Fruit fly (Drosophila melanogaster) whole organism, embryonic: Measurements from ENCODE around the gene dysf.

Experiments used
- Abd-B ChIP-seq: fragments of 200-800 bp; sonication (Bioruptor generic); optimal IDR thresholded peaks from 2 replicates; lab custom pipeline; 2018; ENCODE audit warnings: missing biosample characterization, mild to moderate bottlenecking, missing genetic modification characterization, moderate library complexity
- Bdp1 ChIP-seq: fragments of 200-800 bp; sonication (Bioruptor generic); optimal IDR thresholded peaks from 3 replicates; lab custom pipeline; 2016; ENCODE audit warnings: missing biosample characterization, missing genetic modification characterization
- CG10274 ChIP-seq: fragments of 200-800 bp; sonication (Bioruptor generic); optimal IDR thresholded peaks from 3 replicates; lab custom pipeline; 2017; ENCODE audit warnings: missing biosample characterization, mild to moderate bottlenecking, missing genetic modification characterization
- CG11085 ChIP-seq: fragments of 200-800 bp; sonication (Bioruptor generic); IDR thresholded peaks from 2 replicates; pipeline ENCODE4 v1.3.6; 2022; ENCODE audit warnings: missing biosample characterization, missing genetic modification characterization
- CG14860 ChIP-seq: fragments of 200-800 bp; sonication (Bioruptor generic); IDR thresholded peaks from 3 replicates; pipeline ENCODE4 v1.3.6; 2022; ENCODE audit warnings: missing biosample characterization, missing genetic modification characterization; ENCODE audit not compliant: partially characterized antibody
- CG15514 ChIP-seq: fragments of 200-800 bp; sonication (Bioruptor generic); optimal IDR thresholded peaks from 3 replicates; lab custom pipeline; 2017; ENCODE audit warnings: missing biosample characterization, missing genetic modification characterization, mild to moderate bottlenecking, moderate library complexity, missing genetic modification reagents
- CG15696 ChIP-seq: fragments of 200-800 bp; sonication (Bioruptor generic); optimal IDR thresholded peaks from 2 replicates; lab custom pipeline; 2019; ENCODE audit warnings: missing biosample characterization, mild to moderate bottlenecking, missing genetic modification characterization, moderate library complexity
- CG17568 ChIP-seq: fragments of 200-800 bp; sonication (Bioruptor generic); optimal IDR thresholded peaks from 2 replicates; lab custom pipeline; 2018; ENCODE audit warnings: missing biosample characterization, mild to moderate bottlenecking, missing genetic modification characterization, moderate library complexity
- CG18619 ChIP-seq: fragments of 200-800 bp; sonication (Bioruptor generic); optimal IDR thresholded peaks from 3 replicates; lab custom pipeline; 2017; ENCODE audit warnings: missing biosample characterization, mild to moderate bottlenecking, missing genetic modification characterization
- CG2120 ChIP-seq: fragments of 200-800 bp; sonication (Bioruptor generic); optimal IDR thresholded peaks from 3 replicates; lab custom pipeline; 2016; ENCODE audit warnings: missing biosample characterization, missing genetic modification characterization
- CG3407 ChIP-seq: fragments of 200-800 bp; sonication (Bioruptor generic); optimal IDR thresholded peaks from 2 replicates; lab custom pipeline; 2018; ENCODE audit warnings: missing biosample characterization, mild to moderate bottlenecking, missing genetic modification characterization
- CG3995 ChIP-seq: fragments of 200-800 bp; sonication (Bioruptor generic); optimal IDR thresholded peaks from 3 replicates; lab custom pipeline; 2016; ENCODE audit warnings: missing biosample characterization, missing genetic modification characterization
- CG4282 ChIP-seq: fragments of 200-800 bp; sonication (Bioruptor generic); optimal IDR thresholded peaks from 2 replicates; lab custom pipeline; 2016; ENCODE audit warnings: missing biosample characterization, missing genetic modification characterization
- CG4328 ChIP-seq: fragments of 200-800 bp; sonication (Bioruptor generic); optimal IDR thresholded peaks from 3 replicates; lab custom pipeline; 2017; ENCODE audit warnings: missing biosample characterization, missing genetic modification reagents, missing genetic modification characterization
- CG4617 ChIP-seq: fragments of 200-800 bp; sonication (Bioruptor generic); optimal IDR thresholded peaks from 3 replicates; lab custom pipeline; 2016; ENCODE audit warnings: missing biosample characterization, missing genetic modification characterization, borderline replicate concordance
- CG4854 ChIP-seq: fragments of 200-800 bp; sonication (Bioruptor generic); optimal IDR thresholded peaks from 2 replicates; lab custom pipeline; 2016; ENCODE audit warnings: missing biosample characterization, missing genetic modification characterization, inconsistent platforms
- CG6813 ChIP-seq: fragments of 200-800 bp; sonication (Bioruptor generic); optimal IDR thresholded peaks from 2 replicates; lab custom pipeline; 2017; ENCODE audit warnings: missing biosample characterization, missing genetic modification characterization, mild to moderate bottlenecking, moderate library complexity, missing genetic modification reagents
- CG7357 ChIP-seq: fragments of 200-800 bp; sonication (Bioruptor generic); IDR thresholded peaks from 3 replicates; pipeline ENCODE4 v1.3.6; 2022; ENCODE audit warnings: missing biosample characterization, missing genetic modification characterization
- CG7987 ChIP-seq: fragments of 200-800 bp; sonication (Bioruptor generic); optimal IDR thresholded peaks from 2 replicates; lab custom pipeline; 2018; ENCODE audit warnings: missing biosample characterization, mild to moderate bottlenecking, missing genetic modification characterization, moderate library complexity
- CG8089 ChIP-seq: fragments of 200-800 bp; sonication (Bioruptor generic); optimal IDR thresholded peaks from 3 replicates; lab custom pipeline; 2016; ENCODE audit warnings: missing biosample characterization, missing genetic modification characterization
- CG9609 ChIP-seq: fragments of 200-800 bp; sonication (Bioruptor generic); optimal IDR thresholded peaks from 3 replicates; lab custom pipeline; 2016; ENCODE audit warnings: missing biosample characterization, missing genetic modification characterization
- CTCF ChIP-seq: fragments of 200-800 bp; sonication (Bioruptor generic); optimal IDR thresholded peaks from 2 replicates; lab custom pipeline; 2017; ENCODE audit warnings: missing biosample characterization, mild to moderate bottlenecking, missing genetic modification characterization, moderate library complexity
- HLH3B ChIP-seq: fragments of 200-800 bp; sonication (Bioruptor generic); IDR thresholded peaks from 2 replicates; pipeline ENCODE4 v1.3.6; 2022; ENCODE audit warnings: missing biosample characterization, missing genetic modification characterization
- HmgD ChIP-seq: fragments of 200-800 bp; sonication (Bioruptor generic); optimal IDR thresholded peaks from 3 replicates; lab custom pipeline; 2016; ENCODE audit warnings: missing biosample characterization, missing genetic modification characterization
- Hmr ChIP-seq: fragments of 200-800 bp; sonication (Bioruptor generic); optimal IDR thresholded peaks from 3 replicates; lab custom pipeline; 2017; ENCODE audit warnings: mild to moderate bottlenecking, missing biosample characterization, missing genetic modification reagents, missing genetic modification characterization
- Nf-YA ChIP-seq: fragments of 200-800 bp; sonication (Bioruptor generic); IDR thresholded peaks from 2 replicates; pipeline ENCODE4 v1.3.6; 2022; ENCODE audit warnings: missing biosample characterization, missing genetic modification characterization
- Opbp ChIP-seq: fragments of 200-800 bp; sonication (Bioruptor generic); IDR thresholded peaks from 3 replicates; pipeline ENCODE4 v1.3.6; 2022; ENCODE audit warnings: missing biosample characterization, missing genetic modification characterization; ENCODE audit not compliant: partially characterized antibody
- PHDP ChIP-seq: fragments of 200-800 bp; sonication (Bioruptor generic); optimal IDR thresholded peaks from 3 replicates; lab custom pipeline; 2018; ENCODE audit warnings: missing biosample characterization, mild to moderate bottlenecking, missing genetic modification characterization, moderate library complexity
- Sry-β ChIP-seq: fragments of 200-800 bp; sonication (Bioruptor generic); optimal IDR thresholded peaks from 2 replicates; lab custom pipeline; 2018; ENCODE audit warnings: missing biosample characterization, mild to moderate bottlenecking, missing genetic modification characterization, moderate library complexity
- Xrp1 ChIP-seq: fragments of 200-800 bp; sonication (Bioruptor generic); IDR thresholded peaks from 2 replicates; pipeline ENCODE4 v1.3.6; 2022; ENCODE audit warnings: missing biosample characterization, missing genetic modification characterization
- ac ChIP-seq: fragments of 200-800 bp; sonication (Bioruptor generic); optimal IDR thresholded peaks from 3 replicates; lab custom pipeline; 2017; ENCODE audit warnings: missing biosample characterization, mild to moderate bottlenecking, missing genetic modification characterization
- br ChIP-seq: fragments of >200 bp; optimal IDR thresholded peaks from 2 replicates; lab custom pipeline; 2017
- bsh ChIP-seq, 2 experiments: fragments of 200-800 bp; sonication (Bioruptor generic); optimal IDR thresholded peaks; 2 replicates each; lab custom pipeline; 2017 to 2018; ENCODE audit warnings: mild to moderate bottlenecking in 2 of 2, missing biosample characterization in 2 of 2, missing genetic modification characterization in 2 of 2, moderate library complexity in 1 of 2
- grn ChIP-seq: fragments of 200-800 bp; sonication (Bioruptor generic); optimal IDR thresholded peaks from 3 replicates; lab custom pipeline; 2017; ENCODE audit warnings: missing biosample characterization, missing genetic modification characterization
- kay ChIP-seq: fragments of 200-800 bp; sonication (Bioruptor generic); optimal IDR thresholded peaks from 2 replicates; lab custom pipeline; 2016; ENCODE audit warnings: missing biosample characterization, missing genetic modification characterization
- luna ChIP-seq: fragments of 200-800 bp; sonication (Bioruptor generic); optimal IDR thresholded peaks from 2 replicates; lab custom pipeline; 2016; ENCODE audit warnings: missing biosample characterization, missing genetic modification characterization
- pho ChIP-seq: fragments of 200-800 bp; sonication (Bioruptor generic); optimal IDR thresholded peaks from 2 replicates; lab custom pipeline; 2016; ENCODE audit warnings: missing biosample characterization, missing genetic modification characterization
- psq ChIP-seq: fragments of 200-800 bp; sonication (Bioruptor generic); optimal IDR thresholded peaks from 2 replicates; lab custom pipeline; 2017; ENCODE audit warnings: missing biosample characterization, missing genetic modification characterization
- sc ChIP-seq, 3 experiments: fragments of >200 bp in 2 of 3; fragments of 200-800 bp in 1 of 3; sonication (Bioruptor generic) in 1 of 3; optimal IDR thresholded peaks; 2 replicates in 2 of 3; 3 replicates in 1 of 3; lab custom pipeline; 2017; ENCODE audit warnings: mild to moderate bottlenecking in 1 of 3, missing biosample characterization in 1 of 3, missing genetic modification characterization in 1 of 3, missing genetic modification reagents in 1 of 3
- scrt ChIP-seq: fragments of 200-800 bp; sonication (Bioruptor generic); optimal IDR thresholded peaks from 2 replicates; lab custom pipeline; 2018; ENCODE audit warnings: missing biosample characterization, mild to moderate bottlenecking, missing genetic modification characterization, moderate library complexity
- sens-2 ChIP-seq: fragments of 200-800 bp; sonication (Bioruptor generic); IDR thresholded peaks from 2 replicates; pipeline ENCODE4 v1.3.6; 2022; ENCODE audit warnings: missing biosample characterization, missing genetic modification characterization
- sima ChIP-seq: fragments of 200-800 bp; sonication (Bioruptor generic); optimal IDR thresholded peaks from 2 replicates; lab custom pipeline; 2016; ENCODE audit warnings: missing biosample characterization, missing genetic modification characterization
- stwl ChIP-seq: fragments of 200-800 bp; sonication (Bioruptor generic); optimal IDR thresholded peaks from 3 replicates; lab custom pipeline; 2018; ENCODE audit warnings: missing biosample characterization, mild to moderate bottlenecking, missing genetic modification characterization, moderate library complexity
- tap ChIP-seq: fragments of 200-800 bp; optimal IDR thresholded peaks from 3 replicates; lab custom pipeline; 2019; ENCODE audit warnings: missing biosample characterization, mild to moderate bottlenecking, missing genetic modification characterization, moderate library complexity
- tna ChIP-seq: fragments of 200-800 bp; sonication (Bioruptor generic); IDR thresholded peaks from 2 replicates; pipeline ENCODE4 v1.3.6; 2022; ENCODE audit warnings: missing biosample characterization, missing genetic modification characterization; ENCODE audit not compliant: partially characterized antibody
- usp ChIP-seq: fragments of >200 bp; optimal IDR thresholded peaks from 2 replicates; lab custom pipeline; 2017; ENCODE audit warnings: missing biosample characterization, missing genetic modification characterization
- wek ChIP-seq: fragments of 200-800 bp; sonication (Bioruptor generic); optimal IDR thresholded peaks from 3 replicates; lab custom pipeline; 2018; ENCODE audit warnings: missing biosample characterization, mild to moderate bottlenecking, missing genetic modification characterization, moderate library complexity
- zen2 ChIP-seq: fragments of 200-800 bp; sonication (Bioruptor generic); IDR thresholded peaks from 3 replicates; pipeline ENCODE4 v1.3.6; 2022; ENCODE audit warnings: missing biosample characterization, missing genetic modification characterization; ENCODE audit not compliant: partially characterized antibody
- zfh1 ChIP-seq: fragments of 200-800 bp; sonication (Bioruptor generic); IDR thresholded peaks from 3 replicates; pipeline ENCODE4 v1.3.6; 2022; ENCODE audit warnings: missing biosample characterization, missing genetic modification characterization

Gene dysf

dm6 chr3R:26041417-26042101, 57.0 kb downstream of the dysf start, which contains the start of gene gro (continued):
- peak in 1 of 2 experiments; percentile 64 for TF ChIP-seq bsh (GFP tag; optimal IDR thresholded peaks at IDR 0.05; lab: Kevin White, UChicago)
- TF ChIP-seq usp (GFP tag; lab: Kevin White, UChicago): no peak
- 0 out of 2 replicates have a peak, but pooled peaks have one; percentile 6 for TF ChIP-seq sens-2 (GFP tag; lab: Robert Waterston, UW)
- peak; percentile 99 for TF ChIP-seq CG15514 (GFP tag; lab: Kevin White, UChicago)
- TF ChIP-seq Xrp1 (GFP tag; lab: Robert Waterston, UW): peak; percentile 76
- peak; percentile 42 for TF ChIP-seq Abd-B (GFP tag; lab: Kevin White, UChicago)
- TF ChIP-seq Bdp1: peak; percentile 66
- TF ChIP-seq Opbp (GFP tag; lab: Robert Waterston, UW): peak; percentile 83
- peak; percentile 64 for TF ChIP-seq luna
- TF ChIP-seq Hmr: peak; percentile 82
- TF ChIP-seq CG4328: peak; percentile 30
- peak; percentile 31 for TF ChIP-seq CG3995 (GFP tag; lab: Kevin White, UChicago)
- TF ChIP-seq CG17568 (GFP tag; lab: Kevin White, UChicago): peak; percentile 60
- TF ChIP-seq zen2 (GFP tag; lab: Robert Waterston, UW): peak; percentile 26; the same call in 1 of the 3 replicates
- peak; percentile 46 for TF ChIP-seq kay (GFP tag; lab: Kevin White, UChicago)
- TF ChIP-seq pho: peak; percentile 79
- TF ChIP-seq CG18619 (GFP tag; lab: Kevin White, UChicago): peak; percentile 26
- peak; percentile 82 for TF ChIP-seq CG7987
- TF ChIP-seq wek (GFP tag; lab: Kevin White, UChicago): peak; percentile 44
- TF ChIP-seq HLH3B (GFP tag; lab: Robert Waterston, UW): peak; percentile 69
- TF ChIP-seq CG14860: peak; percentile 80
- TF ChIP-seq PHDP (tag; lab: Kevin White, UChicago): peak; percentile 21
- peak; percentile 77 for TF ChIP-seq tna (GFP tag; lab: Robert Waterston, UW)
- TF ChIP-seq CG4617 (GFP tag; lab: Kevin White, UChicago): peak; percentile 86
- peak; percentile 72 for TF ChIP-seq CG4854 (GFP tag; lab: Kevin White, UChicago)
- no peak for TF ChIP-seq ac (GFP tag; lab: Kevin White, UChicago)
- TF ChIP-seq scrt (GFP tag; lab: Kevin White, UChicago): peak; percentile 34
- TF ChIP-seq Nf-YA (GFP tag; lab: Robert Waterston, UW): peak; percentile 58; the same call in 1 of the 2 replicates
- TF ChIP-seq br (lab: Kevin White, UChicago): no peak
- peak; percentile 68 for TF ChIP-seq CG4282 (GFP tag; lab: Kevin White, UChicago)
- TF ChIP-seq sc (optimal IDR thresholded peaks at IDR 0.05; lab: Kevin White, UChicago): no peak
- no peak for TF ChIP-seq sc (GFP tag; optimal IDR thresholded peaks at IDR 0.05; lab: Kevin White, UChicago)
- TF ChIP-seq CG10274 (GFP tag; lab: Kevin White, UChicago): no peak
- no peak for TF ChIP-seq CG6813 (GFP tag; lab: Kevin White, UChicago)
- TF ChIP-seq zfh1 (GFP tag; lab: Robert Waterston, UW): peak; percentile 66; the same call in 2 of the 3 replicates
- TF ChIP-seq stwl (tag; lab: Kevin White, UChicago): peak; percentile 98
- peak; percentile 27 for TF ChIP-seq grn (GFP tag; lab: Kevin White, UChicago)
- TF ChIP-seq HmgD (GFP tag; lab: Kevin White, UChicago): peak; percentile 68
- TF ChIP-seq Sry-β: peak; percentile 11
- peak; percentile 21 for TF ChIP-seq CG8089 (GFP tag; lab: Kevin White, UChicago)
- TF ChIP-seq CTCF (GFP tag; lab: Kevin White, UChicago): peak; percentile 21
- 0 out of 3 replicates have a peak, but pooled peaks have one; percentile 43 for TF ChIP-seq CG7357 (GFP tag; lab: Robert Waterston, UW)
- no peak for TF ChIP-seq sima
- TF ChIP-seq CG15696 (tag; lab: Kevin White, UChicago): peak; percentile 51
- TF ChIP-seq CG11085 (GFP tag; lab: Robert Waterston, UW): peak; percentile 60; the same call in 1 of the 2 replicates
- TF ChIP-seq psq (GFP tag; lab: Kevin White, UChicago): peak; percentile 46
- TF ChIP-seq CG9609 (GFP tag; lab: Kevin White, UChicago): peak; percentile 76
- peak; percentile 50 for TF ChIP-seq CG3407 (GFP tag; lab: Kevin White, UChicago)
- no peak for TF ChIP-seq tap (tag; lab: Kevin White, UChicago)
- peak; percentile 85 for TF ChIP-seq CG2120 (GFP tag; lab: Kevin White, UChicago)
